Worm (Caenorhabditis elegans) whole organism, dauer: Measurements from ENCODE around the gene C31E10.11.

ENCODE experiments used
- unc-62 ChIP-seq: sonication (generic microtip); optimal IDR thresholded peaks from 2 replicates; lab custom pipeline; 2017; ENCODE audit warnings: missing biosample characterization, missing genetic modification reagents, missing genetic modification characterization

The C31E10.11 gene

ce11 chrX:13952347-13952746, 38.2 kb downstream of the C31E10.11 start:
- TF ChIP-seq unc-62, result no peak

- TF ChIP-seq unc-62, result no peak
Observed at ce11 chrX:13950620-13951152, 39.9 kb downstream of the C31E10.11 start.

DNA sequence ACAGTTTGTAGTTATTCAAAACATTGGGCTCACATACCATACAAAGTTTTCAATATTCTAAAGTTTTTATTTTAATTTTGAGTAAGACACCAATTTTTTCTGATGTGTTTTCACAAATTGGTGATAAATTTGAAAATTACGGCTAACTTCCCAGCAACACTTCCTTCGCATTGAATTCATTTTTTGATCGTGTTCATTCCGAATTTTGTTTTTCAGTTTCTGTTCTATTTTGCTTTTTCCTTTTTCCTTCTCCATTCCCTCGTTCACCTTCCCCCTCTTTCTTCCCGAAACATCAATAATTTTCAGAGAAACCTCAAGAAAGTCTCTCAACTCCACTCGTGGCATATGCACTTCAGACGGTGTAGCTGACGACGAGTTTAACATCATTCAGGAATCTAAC, 41.8 kb downstream of the C31E10.11 start, which contains the start of gene alg-1:
alg-1 (plus strand) TSS at position 301 of the 400 bp plus-strand sequence.
- no peak for TF ChIP-seq unc-62

DNA sequence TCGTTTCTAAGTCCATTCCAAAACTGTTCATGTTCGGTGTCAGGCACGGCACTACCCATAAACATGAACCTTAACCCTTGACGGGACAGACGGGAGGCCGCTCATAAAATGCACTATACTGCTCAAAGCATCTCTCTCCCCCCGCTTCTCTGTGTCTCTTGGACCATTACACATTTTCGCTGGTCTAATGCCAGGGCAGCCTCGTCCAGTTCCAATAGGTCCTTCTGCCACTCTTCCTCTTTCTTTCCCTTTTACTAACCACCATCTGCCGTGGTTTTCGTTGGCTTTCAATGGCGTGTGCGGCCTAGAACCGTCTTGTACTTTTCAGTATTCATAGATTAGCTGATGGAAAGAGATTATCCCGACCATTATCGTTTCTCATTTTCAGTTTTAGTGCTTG, 42.4 kb downstream of the C31E10.11 start:
- TF ChIP-seq unc-62, result no peak

DNA sequence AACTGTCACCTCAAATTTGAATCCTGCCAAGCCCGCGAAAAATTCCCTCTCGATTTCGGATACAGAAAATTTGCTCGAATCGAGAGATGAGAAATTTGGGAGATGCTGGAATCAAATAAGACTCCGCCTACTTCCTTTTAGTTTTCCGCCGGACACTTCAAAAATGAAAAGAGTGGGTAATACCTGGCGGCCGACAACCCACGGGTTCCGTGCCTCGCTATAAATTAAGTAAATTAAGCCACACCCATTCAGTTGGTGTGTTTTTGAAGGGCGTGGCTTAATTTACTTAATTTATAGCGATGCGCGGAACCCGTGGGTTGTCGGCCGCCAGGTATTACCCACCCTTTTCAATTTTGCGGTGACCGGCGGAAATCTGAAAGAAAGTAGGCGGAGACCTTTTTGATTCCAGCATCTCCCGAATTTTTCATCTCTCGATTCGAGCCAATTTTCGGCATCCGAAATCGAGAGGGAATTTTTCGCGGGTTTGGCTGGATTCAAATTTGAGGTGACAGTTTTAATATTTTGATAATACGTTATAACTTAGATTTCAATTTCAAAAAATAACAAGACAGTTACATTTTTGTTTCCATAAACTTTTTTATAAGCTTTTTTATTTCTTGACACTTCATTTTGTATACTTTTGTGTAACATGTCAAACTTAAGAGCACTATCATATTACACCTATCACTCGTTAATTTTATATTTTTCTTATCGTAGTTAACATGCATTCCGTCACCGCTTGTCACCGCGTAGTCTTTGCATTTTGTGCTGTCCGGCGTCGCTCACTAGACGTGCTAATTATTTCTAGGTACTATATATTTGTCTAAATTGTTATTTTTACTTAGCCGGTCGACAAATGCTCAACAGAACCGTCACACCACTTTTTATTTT, 43.6 kb downstream of the C31E10.11 start:
- no peak for TF ChIP-seq unc-62

ce11 chrX:13945524-13945923, 45.1 kb downstream of the C31E10.11 start:
- TF ChIP-seq unc-62, result no peak

DNA sequence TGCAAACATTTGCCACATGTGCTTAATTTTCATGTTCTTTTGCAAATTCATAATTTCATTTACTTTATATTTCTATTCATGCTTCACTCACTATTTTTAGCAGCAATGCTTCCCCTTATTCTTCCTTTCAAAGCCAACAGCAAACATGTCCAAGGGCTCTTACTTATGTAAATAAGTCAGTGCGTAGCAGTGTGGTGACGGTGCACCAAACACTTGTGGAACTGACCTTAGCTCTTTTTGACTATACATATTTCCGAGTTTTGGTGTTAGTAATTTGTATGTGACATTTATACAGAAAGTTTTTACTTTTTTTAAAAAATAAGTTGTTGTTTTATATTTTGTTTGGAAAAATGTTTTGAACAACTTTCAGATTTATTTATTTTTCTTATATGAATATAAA, 45.5 kb downstream of the C31E10.11 start:
- no peak for TF ChIP-seq unc-62

DNA sequence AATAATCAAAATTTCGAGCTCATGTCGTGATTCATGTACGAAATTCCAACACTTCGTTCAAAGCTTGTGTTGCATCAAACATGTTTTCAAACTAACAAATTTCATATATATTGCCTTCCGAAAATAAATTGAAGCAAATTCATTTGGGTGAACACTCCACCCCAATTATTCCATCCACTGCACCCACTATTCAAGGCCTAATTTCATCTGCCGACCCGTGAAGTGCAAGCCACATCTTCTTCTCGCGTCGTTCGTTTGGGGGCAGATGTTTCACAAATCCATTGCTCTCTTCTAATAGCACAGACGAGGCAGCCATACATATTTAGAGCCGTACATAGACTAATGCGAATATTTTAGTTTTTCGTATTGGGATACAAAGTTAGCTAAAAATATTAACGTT, 46.4 kb downstream of the C31E10.11 start:
- TF ChIP-seq unc-62, result no peak

DNA sequence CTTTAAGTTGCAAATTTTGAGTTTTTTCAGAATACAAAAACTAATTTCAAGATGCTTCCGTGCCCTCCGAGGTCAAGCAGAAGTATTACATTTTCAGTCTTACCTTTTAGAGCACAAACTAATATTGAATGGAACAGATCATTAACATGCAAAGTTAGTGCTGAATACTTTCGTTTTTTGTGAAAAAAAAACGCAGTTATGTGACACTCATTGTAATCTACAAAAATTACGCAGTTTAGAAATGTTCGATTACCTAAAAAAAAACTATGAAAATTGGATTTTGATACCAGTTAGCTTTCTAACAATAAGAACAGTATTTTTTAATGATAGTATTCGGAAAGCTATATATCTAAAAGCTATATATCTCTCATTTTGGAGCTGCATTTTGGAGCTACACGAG, 48.7 kb downstream of the C31E10.11 start:
- TF ChIP-seq unc-62, result no peak

DNA sequence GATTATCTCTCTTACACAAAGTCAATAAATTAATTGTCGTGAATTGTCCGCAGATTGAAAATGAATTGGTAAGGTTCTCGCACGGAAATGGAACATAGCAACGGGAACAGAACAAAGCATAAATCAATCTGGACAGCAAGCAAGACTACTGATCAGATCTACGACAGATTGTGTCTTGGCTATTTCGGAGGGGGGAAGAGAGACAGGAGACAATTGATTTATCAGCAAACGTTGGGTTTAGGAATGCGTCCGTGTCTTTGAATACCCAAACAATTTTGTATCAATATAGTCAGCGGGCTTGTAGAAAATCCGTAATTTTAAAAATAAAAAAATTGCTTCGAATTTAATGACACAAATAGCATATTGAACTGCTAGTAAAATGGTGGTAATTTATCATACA, 49.3 kb downstream of the C31E10.11 start:
- no peak for TF ChIP-seq unc-62
